Fruit fly (Drosophila melanogaster): Measurements from ENCODE around the gene Iml1.

Gene Iml1

DNA sequence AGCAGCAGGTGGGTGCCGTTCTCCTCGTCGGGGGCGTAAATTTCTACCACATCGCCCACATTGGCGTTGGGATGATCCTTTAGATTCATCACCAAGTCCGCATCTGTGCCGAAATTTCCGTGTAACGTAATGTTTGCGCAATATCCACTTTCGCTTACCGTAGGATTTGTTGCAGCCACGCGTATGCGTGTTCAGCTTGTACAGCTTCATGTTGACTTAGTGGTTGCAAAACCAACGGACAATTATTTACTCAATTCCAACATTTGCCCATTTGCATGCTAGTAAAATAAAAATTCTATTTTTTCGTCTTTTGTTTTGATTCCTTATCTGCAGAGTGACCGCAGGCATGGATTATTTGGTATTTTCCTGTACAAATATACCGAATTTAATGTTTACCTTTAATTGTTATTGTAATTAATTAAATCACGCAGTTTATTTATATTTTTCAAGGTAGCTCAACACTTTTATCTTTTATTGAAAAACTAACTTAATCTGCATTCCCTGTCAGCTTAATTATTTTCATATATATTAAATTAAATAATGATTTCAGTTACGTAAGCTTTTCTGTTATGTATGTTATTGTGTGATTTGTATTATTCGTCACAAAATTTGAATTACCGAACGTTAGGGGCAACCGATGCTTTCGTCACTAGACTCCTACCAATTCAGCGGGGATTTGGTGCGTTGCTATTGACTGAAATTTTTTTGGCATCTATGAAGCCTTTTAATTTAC lies at the start of gene Iml1:
Iml1 (minus strand) TSS at position 336 of the 733 bp plus-strand sequence.
- TF ChIP-seq noc (tag; optimal IDR thresholded peaks at IDR 0.05): no peak

DNA sequence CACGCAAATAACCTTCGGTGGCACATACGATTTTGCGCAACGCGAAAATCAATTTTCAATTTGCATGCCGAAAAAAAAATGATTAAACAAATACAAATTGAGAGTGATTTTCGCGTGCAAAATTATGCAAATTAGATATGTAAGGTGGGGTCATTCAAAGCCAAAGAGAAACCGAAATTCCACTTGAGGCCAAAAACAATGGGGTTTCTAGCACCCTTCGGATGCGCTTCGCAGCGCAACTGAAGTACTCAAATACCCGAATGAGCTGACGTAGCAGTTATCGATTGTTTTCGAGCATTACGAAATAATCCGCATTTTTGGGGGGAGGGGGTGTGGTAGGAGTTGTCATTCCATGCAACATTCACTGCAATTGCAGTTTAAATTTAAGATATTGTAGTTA lies 47.0 kb upstream of the Iml1 start:
- TF ChIP-seq noc (tag; optimal IDR thresholded peaks at IDR 0.05): no peak

DNA sequence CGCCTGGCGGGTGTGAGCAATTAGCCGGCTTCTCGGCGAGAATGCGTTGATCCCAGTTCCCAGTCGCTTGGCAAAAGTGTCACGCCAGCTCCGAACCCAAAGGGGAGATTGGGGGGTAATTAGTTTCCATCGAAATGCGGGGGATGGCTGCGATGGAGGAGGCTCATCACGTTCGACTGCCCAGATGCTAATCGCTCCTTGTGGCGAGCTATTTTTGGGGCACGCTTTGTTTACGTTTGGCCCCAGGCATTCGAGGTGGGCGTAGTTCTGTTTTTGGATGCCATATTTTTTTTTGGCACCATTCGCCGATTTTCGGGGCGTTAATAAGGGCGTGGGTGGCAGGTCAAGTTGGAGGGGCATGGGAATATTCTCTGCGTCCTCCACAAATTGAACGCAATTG lies 46.4 kb upstream of the Iml1 start:
- TF ChIP-seq noc (tag; optimal IDR thresholded peaks at IDR 0.05): no peak

DNA sequence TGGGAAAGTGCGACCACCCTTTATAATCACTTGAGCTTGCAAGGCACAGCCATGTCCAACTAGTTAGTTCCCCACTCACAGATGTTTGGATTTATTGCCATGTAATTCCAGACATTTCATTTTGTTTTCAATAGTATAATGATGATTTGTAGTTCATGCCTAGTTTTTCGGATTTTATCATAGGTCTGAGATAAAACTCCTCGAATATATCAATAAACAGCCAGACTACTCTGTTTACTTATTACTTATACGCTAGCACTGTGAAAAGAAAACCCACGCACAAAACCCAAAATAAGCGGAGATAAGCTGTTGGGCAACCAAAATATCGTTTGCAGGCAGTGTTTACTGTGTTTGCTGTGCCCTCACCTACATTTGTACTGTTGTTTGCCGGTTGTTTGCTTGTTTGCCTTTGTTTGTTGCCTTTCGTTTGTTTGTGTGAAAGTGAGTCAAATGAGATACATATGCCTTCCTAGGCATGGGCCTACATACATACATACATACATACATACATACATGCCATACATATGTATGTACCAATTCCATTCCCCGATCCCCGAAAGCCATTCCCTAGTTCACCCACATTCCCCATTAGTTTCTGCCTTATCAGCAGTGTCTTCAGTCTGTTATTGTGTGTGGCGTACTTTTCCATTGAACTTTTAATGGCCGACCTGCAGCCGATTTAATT lies 45.5 kb upstream of the Iml1 start:
- peak; percentile 79 for TF ChIP-seq noc (tag; optimal IDR thresholded peaks at IDR 0.05)

DNA sequence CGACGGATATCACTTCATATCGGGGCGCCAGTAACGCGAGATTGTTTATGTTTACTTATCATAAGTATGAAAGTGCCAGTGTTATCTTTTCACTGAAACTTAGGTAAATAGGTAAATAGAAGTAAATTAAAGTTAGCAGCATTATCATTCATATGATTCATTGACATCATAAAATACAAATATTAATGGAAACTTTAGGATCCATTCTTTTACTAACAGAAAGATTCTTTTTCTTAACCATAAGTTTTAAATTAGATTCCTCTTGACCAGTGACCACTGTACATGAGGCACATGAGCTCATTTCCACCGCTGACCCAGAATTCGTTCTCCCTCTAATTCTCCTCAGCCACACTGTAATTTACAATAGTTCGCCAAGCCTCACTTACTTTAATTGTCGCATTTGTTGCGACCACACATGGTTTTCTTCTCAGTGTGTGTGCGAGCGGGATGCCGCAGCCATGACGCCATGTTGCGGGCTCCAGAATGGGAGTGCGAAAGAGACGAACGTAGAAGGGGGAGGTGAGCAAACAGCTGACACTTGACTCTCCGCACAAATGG lies 44.6 kb upstream of the Iml1 start:
- TF ChIP-seq noc (tag; optimal IDR thresholded peaks at IDR 0.05): peak; percentile 64

DNA sequence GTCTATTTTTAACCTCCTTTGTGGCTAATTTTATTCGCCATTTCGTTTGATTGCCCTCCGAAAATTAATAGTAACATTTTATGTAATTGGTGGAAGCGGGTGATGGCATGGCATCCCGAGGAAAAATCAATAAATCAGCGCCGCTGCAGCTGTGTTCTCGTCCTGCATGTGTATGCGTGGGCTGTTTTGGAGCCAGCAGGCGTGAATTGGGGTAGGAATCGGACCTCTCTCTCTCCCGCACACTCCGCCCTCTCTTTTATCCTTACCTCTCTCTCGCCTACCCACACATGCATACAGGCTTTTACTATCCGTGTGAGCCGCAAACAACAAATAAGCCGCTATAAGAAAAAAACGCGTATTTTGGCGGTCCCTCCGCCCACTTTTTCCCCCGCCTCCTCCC lies 43.5 kb upstream of the Iml1 start:
- TF ChIP-seq noc (tag; optimal IDR thresholded peaks at IDR 0.05): no peak

DNA sequence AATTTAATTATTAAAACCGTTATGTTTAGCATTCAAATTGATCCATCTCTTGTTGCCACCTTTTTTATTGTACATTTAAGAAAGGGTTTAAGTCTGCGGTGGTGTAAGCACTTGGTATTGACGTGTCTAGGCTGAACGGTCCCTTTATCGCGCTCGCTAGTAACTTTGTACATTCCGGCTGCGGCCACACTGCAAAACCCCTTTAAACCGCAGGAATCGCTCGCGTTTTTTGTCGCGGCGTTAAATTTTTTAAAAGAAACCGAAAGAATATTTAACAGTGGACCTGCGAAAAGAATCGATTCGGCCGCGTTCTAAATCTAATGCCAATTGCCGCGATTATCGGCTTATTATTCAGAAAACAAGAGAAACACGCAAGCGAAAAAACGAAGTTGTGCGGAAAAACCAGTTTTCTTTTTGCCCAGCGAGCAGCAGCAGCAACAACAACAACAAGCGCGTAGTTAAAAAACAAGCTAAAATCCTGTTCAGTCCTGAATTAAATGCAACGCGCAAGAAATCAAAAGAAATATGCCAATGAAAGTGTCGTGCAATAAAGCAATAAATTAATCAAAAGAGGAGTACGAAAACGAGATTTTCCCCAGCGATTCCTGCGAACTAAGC lies 42.8 kb upstream of the Iml1 start, which contains the start of gene CG13917:
CG13917 (plus strand) TSS at position 211 of the 618 bp plus-strand sequence.
- no peak for TF ChIP-seq noc (tag; optimal IDR thresholded peaks at IDR 0.05)

DNA sequence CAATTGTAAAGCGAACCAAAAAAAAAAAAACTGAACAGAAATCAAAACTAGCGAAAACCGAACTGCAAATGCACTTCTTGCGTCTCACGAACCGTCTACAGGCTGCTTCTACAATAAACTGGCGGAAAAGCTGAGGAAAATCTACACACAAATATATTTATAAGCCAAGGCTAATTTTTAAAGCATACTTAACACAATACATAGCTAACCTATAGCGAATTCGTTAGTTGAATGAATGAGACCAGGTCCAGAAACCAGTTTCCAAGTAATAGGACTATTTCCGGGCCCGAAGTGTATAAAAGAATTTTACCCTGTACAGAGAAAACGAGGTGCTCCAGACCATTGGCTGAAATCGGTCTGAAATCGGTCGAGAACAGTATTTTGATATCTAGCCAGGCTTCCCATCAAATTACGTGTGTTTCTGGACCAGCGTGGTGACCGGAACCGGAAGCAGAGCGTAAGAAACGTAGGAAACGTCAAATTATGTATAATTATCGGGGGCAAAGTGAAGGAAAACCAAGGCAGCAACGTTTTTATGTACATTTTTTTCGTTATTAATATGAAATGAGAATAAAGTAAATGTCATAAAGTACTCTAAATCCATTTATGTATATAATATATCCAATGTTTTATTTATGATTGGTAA lies 42.0 kb upstream of the Iml1 start:
- no peak for TF ChIP-seq noc (tag; optimal IDR thresholded peaks at IDR 0.05)

DNA sequence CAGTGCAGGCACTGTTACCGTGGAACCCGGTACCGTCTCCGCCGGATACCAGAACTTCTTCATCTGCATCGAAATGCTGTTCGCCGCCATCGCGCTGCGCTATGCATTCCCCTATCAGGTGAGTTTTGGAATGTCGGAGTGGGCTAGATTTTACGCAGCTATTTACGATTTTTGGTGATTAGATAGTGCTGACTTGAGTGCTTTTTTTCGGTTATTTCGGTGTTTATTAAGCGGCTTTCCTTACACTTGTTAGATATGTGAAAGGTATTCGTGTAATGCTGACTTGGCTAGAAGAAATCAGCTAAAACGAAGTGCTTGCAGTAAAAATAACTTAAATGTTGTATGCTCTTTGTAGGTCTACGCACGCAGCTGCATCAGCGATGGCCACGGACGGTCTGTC lies 39.4 kb upstream of the Iml1 start:
- no peak for TF ChIP-seq noc (tag; optimal IDR thresholded peaks at IDR 0.05)

DNA sequence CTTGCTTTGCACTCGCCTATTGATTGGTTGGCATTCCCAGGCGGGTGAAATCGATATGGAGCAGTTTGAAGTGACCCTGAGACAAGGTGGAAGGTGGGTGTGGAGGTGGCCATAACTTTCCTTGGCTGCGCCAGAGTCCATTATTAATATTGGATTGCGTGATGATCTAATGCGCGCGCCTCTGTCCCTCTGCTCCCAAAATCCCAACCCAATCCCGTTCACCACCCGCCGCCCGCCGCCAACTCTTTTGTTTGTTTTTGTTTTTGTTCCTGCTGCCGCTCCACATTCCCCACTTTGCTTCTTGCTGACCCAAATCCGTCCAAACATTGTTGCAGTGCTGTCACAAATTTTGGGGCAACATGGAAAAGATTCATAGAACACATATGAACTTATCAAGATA lies 37.2 kb upstream of the Iml1 start:
- TF ChIP-seq noc (tag; optimal IDR thresholded peaks at IDR 0.05): no peak

DNA sequence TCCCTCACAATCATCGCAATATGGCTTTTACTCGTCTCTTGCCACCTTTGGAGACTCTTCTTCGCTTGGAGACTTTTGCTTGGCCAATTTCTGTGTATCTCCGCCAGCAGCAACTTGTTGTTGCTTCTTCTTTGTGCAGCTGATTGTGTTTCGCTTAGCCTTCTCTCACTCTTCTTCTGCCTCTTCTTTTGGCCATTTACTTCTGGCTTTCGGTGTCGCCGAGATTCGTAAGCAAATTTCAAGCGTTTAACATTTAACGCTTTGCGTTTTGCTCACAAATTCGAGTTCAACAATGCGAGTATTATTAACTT lies 36.1 kb upstream of the Iml1 start:
- TF ChIP-seq noc (tag; optimal IDR thresholded peaks at IDR 0.05): no peak

DNA sequence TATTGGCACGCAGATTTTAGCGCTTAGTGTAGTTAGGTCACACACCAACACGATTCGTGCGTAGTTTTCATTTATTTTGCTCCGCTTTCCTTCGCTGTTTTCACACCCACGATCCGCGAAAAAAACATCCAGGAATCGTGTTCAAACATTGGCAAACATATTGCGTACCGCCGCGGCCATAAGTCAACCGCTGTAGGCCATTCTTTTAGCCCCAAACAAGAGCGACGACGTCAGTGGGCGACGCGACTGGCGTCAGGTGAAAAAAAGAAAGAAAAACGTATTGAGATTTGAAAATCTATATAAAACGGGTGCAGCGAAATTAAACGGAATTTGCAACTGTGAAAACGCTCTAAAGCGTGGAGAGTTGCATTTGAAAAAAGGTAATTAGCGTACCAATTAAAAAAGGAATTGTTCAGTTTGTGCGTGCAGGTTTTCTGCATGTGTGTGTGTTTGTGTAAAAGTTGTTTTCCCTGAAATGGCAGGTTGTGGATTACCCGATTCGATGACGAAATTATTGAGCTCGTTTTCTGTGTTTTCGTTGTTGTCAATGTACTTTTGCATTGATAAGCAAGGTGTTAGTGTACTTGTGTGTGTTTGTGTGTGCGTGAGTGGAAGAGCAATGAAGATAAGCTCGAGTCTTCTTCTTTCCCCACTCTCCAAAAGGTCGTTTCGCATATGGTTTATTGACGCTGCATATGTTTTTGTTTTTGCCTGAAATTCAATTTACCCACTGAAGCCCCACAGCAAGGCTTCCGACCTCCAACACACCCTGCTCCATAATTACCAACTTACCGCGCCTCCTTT lies 35.5 kb upstream of the Iml1 start, which contains the start of gene Tmep:
Tmep (plus strand) TSS at position 20 of the 804 bp plus-strand sequence.
- TF ChIP-seq noc (tag; optimal IDR thresholded peaks at IDR 0.05): peak; percentile 8

DNA sequence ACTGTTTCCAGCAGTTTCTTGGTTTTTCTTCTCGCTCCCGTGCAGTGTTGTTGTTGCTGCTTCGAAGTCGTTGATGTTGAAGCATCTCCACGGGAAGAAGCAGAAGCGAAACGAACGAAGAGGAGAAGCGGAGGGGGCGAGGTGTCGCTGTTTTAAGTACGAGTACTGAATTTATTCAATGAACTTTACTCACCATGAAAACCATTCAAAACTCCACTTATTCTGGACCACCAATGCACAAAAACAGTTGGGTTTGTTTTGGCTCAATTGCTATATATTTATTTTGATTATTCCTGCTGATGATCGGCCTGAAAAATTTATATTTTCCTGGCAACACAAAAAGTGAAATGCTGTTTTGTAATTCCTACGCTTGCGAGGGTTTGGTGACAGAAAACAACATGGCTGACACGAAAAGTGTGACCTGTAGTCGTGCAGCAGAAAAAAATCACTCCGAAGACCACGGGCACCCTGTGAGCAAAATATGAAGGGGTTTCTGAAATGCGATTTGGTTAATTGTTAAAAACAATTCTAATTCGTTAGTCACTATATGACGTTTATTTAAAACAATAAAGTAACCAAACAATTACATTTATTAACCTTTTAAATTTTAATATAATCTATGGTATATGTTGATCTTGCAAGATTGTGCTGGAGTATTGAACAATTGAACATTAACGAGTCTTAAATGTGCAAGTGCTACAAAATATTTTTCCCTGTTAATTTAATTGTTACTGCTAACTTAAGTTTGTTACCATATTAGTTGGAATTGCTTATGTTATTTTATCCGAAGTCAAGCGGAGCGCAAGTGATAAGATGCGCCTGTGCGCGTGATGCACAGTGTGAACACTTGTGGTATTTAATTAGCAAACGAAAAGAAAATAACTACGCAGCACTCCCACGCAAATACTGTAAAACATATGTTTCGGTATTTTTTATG lies 34.7 kb upstream of the Iml1 start, which contains the start of gene CG7879:
CG7879 (minus strand) TSS at position 384 of the 937 bp plus-strand sequence.
- TF ChIP-seq noc (tag; optimal IDR thresholded peaks at IDR 0.05): no peak

DNA sequence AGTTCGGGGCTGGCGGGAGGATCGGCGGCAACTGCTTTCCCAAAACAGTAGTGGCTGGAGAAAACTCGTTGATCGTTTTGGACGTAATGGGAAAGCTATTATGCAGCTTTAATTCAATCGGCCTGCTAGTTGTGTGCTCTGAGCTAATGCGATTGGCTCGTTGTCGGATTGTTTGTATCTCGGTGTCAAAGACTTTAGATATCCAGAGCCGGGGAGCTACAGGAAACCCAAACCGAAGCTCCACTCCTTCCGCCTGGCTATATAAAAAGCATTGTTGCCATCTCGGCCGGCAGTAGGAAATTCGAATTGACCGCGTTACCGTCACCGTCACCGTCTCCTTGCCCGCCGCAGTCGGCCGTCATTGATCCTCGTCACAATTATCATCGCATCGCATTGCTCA lies 31.3 kb upstream of the Iml1 start, which contains the start of gene CG12003:
CG12003 (plus strand) TSS at position 301 of the 400 bp plus-strand sequence.
- no peak for TF ChIP-seq noc (tag; optimal IDR thresholded peaks at IDR 0.05)
